Worm (Caenorhabditis elegans) whole organism, midembryonic: ENCODE results near the gene ZK688.9.

ENCODE experiments used
- T22C8.4 ChIP-seq: fragments of 200-800 bp; sonication (Bioruptor generic); IDR thresholded peaks from 2 replicates; pipeline ENCODE4 v1.3.6; 2022; ENCODE audit warnings: missing genetic modification characterization, missing compliant biosample characterization
- cog-1 ChIP-seq: sonication (generic microtip); optimal IDR thresholded peaks from 2 replicates; lab custom pipeline; 2016; ENCODE audit warnings: missing genetic modification characterization, missing compliant biosample characterization
- flt-1 ChIP-seq: fragments of 200-800 bp; sonication (Bioruptor generic); IDR thresholded peaks from 2 replicates; pipeline ENCODE4 v1.3.6; 2022; ENCODE audit warnings: missing genetic modification characterization, missing compliant biosample characterization
- klf-2 ChIP-seq: fragments of 200-800 bp; sonication (Bioruptor generic); conservative IDR thresholded peaks from 2 replicates; pipeline ENCODE4 v1.3.6; 2022; ENCODE audit warnings: missing genetic modification reagents, missing genetic modification characterization, missing compliant biosample characterization
- med-1 ChIP-seq: sonication (generic microtip); optimal IDR thresholded peaks from 2 replicates; lab custom pipeline; 2017; ENCODE audit warnings: missing genetic modification characterization, mild to moderate bottlenecking, missing compliant biosample characterization, antibody characterized with exemption, missing genetic modification reagents; ENCODE audit not compliant: insufficient read depth
- ref-1 ChIP-seq: fragments of 200-800 bp; sonication (Bioruptor generic); conservative IDR thresholded peaks from 2 replicates; pipeline ENCODE4 v1.3.6; 2022; ENCODE audit warnings: missing genetic modification reagents, missing genetic modification characterization, missing compliant biosample characterization
- tab-1 ChIP-seq: fragments of 200-800 bp; sonication (Bioruptor generic); IDR thresholded peaks from 2 replicates; pipeline ENCODE4 v1.3.6; 2022; ENCODE audit warnings: missing genetic modification characterization, missing compliant biosample characterization
- ztf-23 ChIP-seq: fragments of 200-800 bp; sonication (Bioruptor generic); IDR thresholded peaks from 2 replicates; pipeline ENCODE4 v1.3.6; 2022; ENCODE audit warnings: missing genetic modification reagents, missing genetic modification characterization, missing compliant biosample characterization
- ztf-29 ChIP-seq: fragments of 200-800 bp; sonication (Bioruptor generic); IDR thresholded peaks from 2 replicates; pipeline ENCODE4 v1.3.6; 2022; ENCODE audit warnings: missing genetic modification reagents, missing genetic modification characterization, missing compliant biosample characterization

Gene ZK688.9

DNA sequence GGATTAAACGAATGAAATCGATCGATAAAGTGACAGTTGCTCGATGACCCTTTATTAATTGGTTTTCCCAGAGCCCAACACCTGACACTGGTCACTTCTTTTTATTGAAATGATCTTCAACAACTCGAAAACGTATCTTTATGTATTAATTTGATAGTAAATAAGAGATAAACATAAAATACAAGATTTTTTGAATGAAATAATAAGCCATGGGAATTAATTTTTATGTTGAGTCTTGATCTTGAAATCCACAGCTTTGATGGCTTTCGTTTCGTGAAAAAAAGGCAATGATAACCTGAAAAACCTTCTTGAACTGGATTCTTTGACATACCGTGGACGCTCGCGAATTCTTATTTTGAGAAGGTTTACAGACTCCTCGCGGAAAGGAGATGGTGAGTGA is 24.7 kb upstream of the ZK688.9 start, which contains the start of gene pcp-5:
Gene pcp-5 (minus strand): TSS at position 101 of the 400 bp plus-strand sequence.
- no peak for TF ChIP-seq ref-1 (GFP tag; lab: Robert Waterston, UW)
- TF ChIP-seq ztf-23 (GFP tag; lab: Robert Waterston, UW), result no peak
- no peak for TF ChIP-seq tab-1 (GFP tag; lab: Robert Waterston, UW)

DNA sequence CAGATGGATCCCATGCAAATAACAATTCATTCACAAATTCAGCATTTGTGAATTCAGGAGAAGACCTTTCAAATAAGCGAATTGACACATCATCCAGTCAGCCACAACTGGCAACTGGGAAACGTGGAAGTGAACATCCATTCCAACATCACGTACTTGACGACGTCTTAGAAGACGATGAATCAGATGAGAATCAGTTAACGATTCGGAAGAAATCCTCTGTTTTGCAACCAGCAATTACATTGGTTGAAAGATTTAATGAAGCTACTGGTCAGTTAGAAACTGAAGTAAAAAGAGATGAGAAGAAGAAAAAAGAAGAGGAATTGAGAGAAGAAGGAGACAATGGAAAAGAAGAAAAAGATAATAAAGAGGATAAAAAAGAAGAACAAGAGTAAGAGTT is 20.6 kb upstream of the ZK688.9 start:
- no peak for TF ChIP-seq ref-1 (GFP tag; lab: Robert Waterston, UW)
- TF ChIP-seq cog-1 (tag; lab: Kevin White, UChicago), result no peak
- no peak for TF ChIP-seq ztf-29
- no peak for TF ChIP-seq ztf-23 (GFP tag; lab: Robert Waterston, UW)
- no peak for TF ChIP-seq flt-1 (GFP tag; lab: Robert Waterston, UW)
- no peak for TF ChIP-seq T22C8.4 (GFP tag; lab: Robert Waterston, UW)

DNA sequence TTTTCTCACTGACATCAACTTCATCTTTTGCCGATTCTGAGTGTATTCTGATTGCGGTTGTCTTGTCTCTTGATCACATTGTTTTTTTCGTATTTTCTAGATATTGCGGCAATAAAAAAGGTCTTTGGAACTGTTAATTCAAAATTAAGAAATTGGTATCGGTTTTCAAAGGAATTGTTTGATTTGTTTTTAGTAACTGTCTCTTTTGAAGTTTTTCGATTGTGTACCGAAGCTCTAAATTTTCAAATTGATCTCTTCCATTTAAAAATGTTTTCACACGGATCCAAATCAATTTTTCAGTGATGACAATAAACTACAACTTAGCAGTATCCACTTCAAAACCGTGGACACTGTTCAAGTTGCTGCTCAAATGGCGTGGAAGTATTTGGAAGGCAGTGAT is 17.9 kb upstream of the ZK688.9 start, which contains the start of gene best-24:
Gene best-24 (plus strand): TSS at position 301 of the 400 bp plus-strand sequence.
- TF ChIP-seq cog-1 (tag; lab: Kevin White, UChicago) (no peak), klf-2 (no peak)

ce11 chrIII:7897733-7898132 is 14.9 kb upstream of the ZK688.9 start:
- TF ChIP-seq klf-2 (no peak), cog-1 (tag; lab: Kevin White, UChicago) (no peak), med-1 (no peak), tab-1 (GFP tag; lab: Robert Waterston, UW) (no peak), ztf-23 (GFP tag; lab: Robert Waterston, UW) (no peak), flt-1 (GFP tag; lab: Robert Waterston, UW) (no peak), ztf-29 (no peak), ref-1 (GFP tag; lab: Robert Waterston, UW) (no peak), T22C8.4 (GFP tag; lab: Robert Waterston, UW) (no peak)

DNA sequence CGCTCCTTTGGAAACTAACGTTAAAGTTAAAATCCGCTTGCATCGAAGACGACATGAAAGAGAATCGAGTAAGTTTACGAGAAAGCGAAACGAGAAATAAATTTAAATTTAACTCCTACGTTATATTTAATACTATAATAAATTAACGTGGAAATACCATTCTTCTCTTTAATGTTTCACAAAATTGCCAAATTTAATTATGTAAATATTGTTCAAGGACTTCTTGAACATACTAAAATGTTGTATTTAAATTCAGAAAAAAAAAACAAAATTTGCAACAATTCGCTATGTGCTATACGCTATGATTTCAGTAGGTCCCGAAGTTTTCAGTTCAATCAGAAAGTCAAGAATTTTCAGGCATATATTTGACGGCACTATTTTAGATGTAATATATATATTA is 14.1 kb upstream of the ZK688.9 start, which contains the start of gene ZK688.10:
Gene ZK688.10 (minus strand): TSS at position 101 of the 400 bp plus-strand sequence.
- TF ChIP-seq flt-1 (GFP tag; lab: Robert Waterston, UW) (no peak), tab-1 (GFP tag; lab: Robert Waterston, UW) (no peak), ref-1 (GFP tag; lab: Robert Waterston, UW) (no peak), ztf-29 (no peak), T22C8.4 (GFP tag; lab: Robert Waterston, UW) (no peak), ztf-23 (GFP tag; lab: Robert Waterston, UW) (no peak), cog-1 (tag; lab: Kevin White, UChicago) (no peak), med-1 (no peak), klf-2 (no peak)

DNA sequence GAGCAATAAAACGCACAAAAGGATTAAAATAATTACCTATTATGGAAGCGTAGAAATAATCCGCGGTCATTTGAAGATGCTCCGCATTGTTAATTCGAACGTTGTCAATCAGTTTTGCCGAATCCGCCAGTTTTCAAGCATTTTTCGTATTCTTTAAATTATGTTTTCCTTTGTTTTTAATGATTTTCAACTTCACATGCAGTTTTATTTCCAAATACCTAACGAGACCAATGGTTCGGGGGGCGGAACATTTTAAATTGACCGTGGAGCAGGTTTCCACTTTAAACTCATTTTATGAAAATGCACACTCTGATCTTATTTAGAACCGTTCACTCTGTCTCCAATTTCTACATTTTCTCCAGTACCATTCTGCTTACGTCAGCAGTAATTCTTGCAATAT is 11.9 kb upstream of the ZK688.9 start, which contains the start of gene ZK688.4:
Gene ZK688.4 (plus strand): TSS at position 301 of the 400 bp plus-strand sequence.
- TF ChIP-seq ztf-23 (GFP tag; lab: Robert Waterston, UW) (no peak), ztf-29 (no peak), T22C8.4 (GFP tag; lab: Robert Waterston, UW) (no peak), flt-1 (GFP tag; lab: Robert Waterston, UW) (no peak), med-1 (no peak), ref-1 (GFP tag; lab: Robert Waterston, UW) (no peak), cog-1 (tag; lab: Kevin White, UChicago) (no peak), tab-1 (GFP tag; lab: Robert Waterston, UW) (no peak), klf-2 (no peak)

- TF ChIP-seq tab-1 (GFP tag; lab: Robert Waterston, UW), result no peak
- TF ChIP-seq flt-1 (GFP tag; lab: Robert Waterston, UW), result no peak
- TF ChIP-seq klf-2, result no peak
- TF ChIP-seq med-1, result no peak
- TF ChIP-seq cog-1 (tag; lab: Kevin White, UChicago), result no peak
- TF ChIP-seq ref-1 (GFP tag; lab: Robert Waterston, UW), result no peak
- TF ChIP-seq ztf-29, result no peak
- TF ChIP-seq ztf-23 (GFP tag; lab: Robert Waterston, UW), result no peak
- TF ChIP-seq T22C8.4 (GFP tag; lab: Robert Waterston, UW), result no peak
Observed at ce11 chrIII:7893224-7893623, 10.4 kb upstream of the ZK688.9 start.

- TF ChIP-seq tab-1 (GFP tag; lab: Robert Waterston, UW) (no peak), ztf-29 (no peak), klf-2 (no peak), T22C8.4 (GFP tag; lab: Robert Waterston, UW) (no peak), ref-1 (GFP tag; lab: Robert Waterston, UW) (no peak), ztf-23 (GFP tag; lab: Robert Waterston, UW) (no peak), cog-1 (tag; lab: Kevin White, UChicago) (no peak), flt-1 (GFP tag; lab: Robert Waterston, UW) (no peak), med-1 (no peak)
Observed at ce11 chrIII:7892333-7892732, 9.5 kb upstream of the ZK688.9 start.

- TF ChIP-seq cog-1 (tag; lab: Kevin White, UChicago) (peak; percentile 10), klf-2 (no peak), ztf-23 (GFP tag; lab: Robert Waterston, UW) (0 out of 2 replicates have a peak, but pooled peaks have one; percentile 51), ztf-29 (no peak)
Observed at ce11 chrIII:7891573-7892306, 8.9 kb upstream of the ZK688.9 start, which contains the start of the genes ZK688.5 and fahd-1. Gene ZK688.5 (minus strand): TSS chrIII:7891623. Gene fahd-1 (plus strand): TSS chrIII:7892256.

- TF ChIP-seq cog-1 (tag; lab: Kevin White, UChicago), result no peak
- no peak for TF ChIP-seq tab-1 (GFP tag; lab: Robert Waterston, UW)
- TF ChIP-seq klf-2, result no peak
- TF ChIP-seq ref-1 (GFP tag; lab: Robert Waterston, UW), result no peak
- no peak for TF ChIP-seq med-1
- TF ChIP-seq T22C8.4 (GFP tag; lab: Robert Waterston, UW), result no peak
- no peak for TF ChIP-seq flt-1 (GFP tag; lab: Robert Waterston, UW)
- TF ChIP-seq ztf-23 (GFP tag; lab: Robert Waterston, UW), result no peak
- TF ChIP-seq ztf-29, result no peak
Observed at ce11 chrIII:7889036-7889435, 6.2 kb upstream of the ZK688.9 start.
